Fruit fly (Drosophila melanogaster): ENCODE data around the gene CG5255.
A peak's percentile ranks its signal among the peaks of the same experiment; 100 is the strongest.

The CG5255 gene

dm6 chr3R:17151376-17152026, 13.8 kb downstream of the CG5255 start, which contains the start of gene CG5292:
CG5292 (plus strand) TSS chr3R:17151861.
- TF ChIP-seq CG7045 (GFP tag; optimal IDR thresholded peaks at IDR 0.05) (peak; percentile 12), bab1 (GFP tag; optimal IDR thresholded peaks at IDR 0.05) (peak; percentile 70), CG11617 (GFP tag; optimal IDR thresholded peaks at IDR 0.05) (peak; percentile 46), Clk (GFP tag; optimal IDR thresholded peaks at IDR 0.05) (no peak), tj (GFP tag; optimal IDR thresholded peaks at IDR 0.05) (peak; percentile 37), cic (GFP tag; optimal IDR thresholded peaks at IDR 0.05) (no peak), CG1620 (GFP tag; optimal IDR thresholded peaks at IDR 0.05) (peak; percentile 54), ovo (GFP tag; optimal IDR thresholded peaks at IDR 0.05) (peak; percentile 55), CG5204 (GFP tag; optimal IDR thresholded peaks at IDR 0.05) (peak; percentile 41), CG33017 (tag; optimal IDR thresholded peaks at IDR 0.05) (peak; percentile 65), Crg-1 (GFP tag; optimal IDR thresholded peaks at IDR 0.05) (peak; percentile 38), CG7101 (tag; optimal IDR thresholded peaks at IDR 0.05) (peak; percentile 64), Mnt (GFP tag; optimal IDR thresholded peaks at IDR 0.05) (peak; percentile 80), cnc (optimal IDR thresholded peaks at IDR 0.05) (no peak), CG12768 (GFP tag; optimal IDR thresholded peaks at IDR 0.05) (no peak), kay (GFP tag; ENCODE audit: borderline replicate concordance) (no peak), CG14711 (tag; optimal IDR thresholded peaks at IDR 0.05) (peak; percentile 48), Hr96 (GFP tag; optimal IDR thresholded peaks at IDR 0.05) (peak; percentile 34), toe (GFP tag; optimal IDR thresholded peaks at IDR 0.05) (peak; percentile 52), pad (GFP tag; optimal IDR thresholded peaks at IDR 0.05) (peak; percentile 31)

DNA sequence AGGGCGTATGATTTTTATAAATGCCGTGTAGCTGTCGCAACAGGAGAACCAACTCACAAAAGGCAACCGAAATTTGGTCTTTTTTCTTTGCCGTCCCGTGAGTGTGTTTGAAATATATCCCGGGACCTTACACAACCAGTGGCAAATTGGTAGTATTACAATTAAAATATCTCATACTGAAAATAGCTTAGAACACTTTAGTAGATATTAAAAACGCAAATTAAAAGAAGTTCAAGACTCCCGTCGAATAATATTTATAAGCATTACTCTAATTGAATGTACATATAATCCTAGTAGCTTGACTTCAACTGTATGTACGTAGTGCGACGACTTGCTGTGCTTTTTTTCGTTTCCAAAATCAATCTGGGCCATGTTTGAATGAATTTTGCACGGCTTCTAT, 40.4 kb downstream of the CG5255 start:
- TF ChIP-seq ovo (GFP tag; optimal IDR thresholded peaks at IDR 0.05) (no peak), CG14711 (tag; optimal IDR thresholded peaks at IDR 0.05) (no peak), bab1 (GFP tag; optimal IDR thresholded peaks at IDR 0.05) (no peak), CG1620 (GFP tag; optimal IDR thresholded peaks at IDR 0.05) (no peak), CG7045 (GFP tag; optimal IDR thresholded peaks at IDR 0.05) (no peak), Clk (GFP tag; optimal IDR thresholded peaks at IDR 0.05) (no peak), cic (GFP tag; optimal IDR thresholded peaks at IDR 0.05) (no peak), toe (GFP tag; optimal IDR thresholded peaks at IDR 0.05) (no peak), CG33017 (tag; optimal IDR thresholded peaks at IDR 0.05) (no peak), Mnt (GFP tag; optimal IDR thresholded peaks at IDR 0.05) (no peak), Hr96 (GFP tag; optimal IDR thresholded peaks at IDR 0.05) (no peak), Crg-1 (GFP tag; optimal IDR thresholded peaks at IDR 0.05) (no peak), cnc (optimal IDR thresholded peaks at IDR 0.05) (no peak), CG12768 (GFP tag; optimal IDR thresholded peaks at IDR 0.05) (no peak), pad (GFP tag; optimal IDR thresholded peaks at IDR 0.05) (no peak), CG11617 (GFP tag; optimal IDR thresholded peaks at IDR 0.05) (no peak), kay (GFP tag; ENCODE audit: borderline replicate concordance) (no peak)
